Fruit fly (Drosophila melanogaster) whole organism, larva: ENCODE measurements around the gene CG33489.
A peak's percentile ranks its signal among the peaks of the same experiment; 100 is the strongest.

Experiments
- noc ChIP-seq: fragments of 200-800 bp; sonication (Bioruptor generic); optimal IDR thresholded peaks from 3 replicates; lab custom pipeline; 2019; ENCODE audit warnings: missing biosample characterization, mild to moderate bottlenecking, missing genetic modification characterization, moderate library complexity

CG33489 gene

dm6 chr3L:11563972-11564533 is 12.8 kb downstream of the CG33489 start, which contains the start of the genes CG46412 and CG33267:
CG46412 (minus strand) TSS chr3L:11564072.
CG33267 (plus strand) TSS chr3L:11564483.
- TF ChIP-seq noc (tag; lab: Kevin White, UChicago), result no peak

DNA sequence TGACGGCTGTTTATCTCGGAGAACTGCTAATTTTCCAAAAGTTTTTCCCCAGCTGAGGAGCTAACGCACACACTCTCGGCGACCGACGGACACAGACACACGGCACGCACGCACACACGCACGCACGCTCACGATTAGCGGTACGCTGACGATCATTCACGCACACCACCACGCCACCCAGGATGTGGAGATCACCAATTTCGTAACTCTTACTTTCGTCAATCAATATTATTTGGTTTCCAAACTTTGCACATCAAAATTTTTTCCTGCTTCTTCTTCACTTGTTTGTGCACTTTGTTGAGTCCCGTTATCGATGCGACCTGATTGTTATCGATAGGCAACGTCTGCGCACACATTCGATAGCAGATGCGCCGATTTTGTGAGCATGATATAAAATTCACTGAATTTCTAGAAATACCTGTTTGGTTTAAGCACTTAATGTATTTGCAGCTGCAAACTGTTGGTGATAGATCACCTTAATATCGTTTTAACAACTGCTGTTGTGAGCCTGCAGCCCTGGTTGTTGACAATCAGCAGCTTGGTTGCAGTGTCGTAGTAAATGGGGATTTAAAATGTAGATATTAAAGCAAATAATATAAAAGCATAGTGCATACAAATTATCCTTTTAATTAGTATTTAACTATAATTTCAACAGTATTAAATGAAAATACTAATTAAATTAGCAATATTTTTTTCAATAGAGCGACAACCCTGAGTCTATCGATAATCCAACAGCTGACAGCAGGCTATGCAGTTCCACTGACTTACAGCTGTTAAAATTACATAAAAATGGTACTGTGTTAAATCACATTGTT is 14.7 kb downstream of the CG33489 start, which contains the start of the genes CG7394 and Mob2:
TSS of gene CG7394 (plus strand) at position 51 of the 815 bp plus-strand sequence.
TSS of gene Mob2 (minus strand) at position 288 of the 815 bp plus-strand sequence.
- TF ChIP-seq noc (tag; lab: Kevin White, UChicago), result peak; percentile 88

DNA sequence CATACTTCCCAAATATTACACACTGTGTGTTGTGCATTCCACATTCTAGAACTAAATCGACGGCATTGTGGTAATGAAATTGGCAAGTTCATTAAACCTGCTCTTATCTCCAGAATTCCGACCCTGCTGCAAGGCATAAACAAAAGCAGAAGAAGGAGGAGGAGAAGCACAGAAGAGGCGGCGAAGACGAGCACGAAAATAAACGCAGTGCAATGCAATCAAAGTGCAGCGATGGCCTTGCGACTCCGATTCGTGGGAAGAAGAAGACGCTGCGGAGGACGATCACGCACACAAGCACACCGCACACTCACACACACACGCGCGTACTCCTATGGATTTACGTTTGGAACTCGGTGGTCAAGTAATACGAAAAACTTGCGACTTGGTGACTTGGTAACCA is 16.0 kb downstream of the CG33489 start:
- TF ChIP-seq noc (tag; lab: Kevin White, UChicago), result no peak

- no peak for TF ChIP-seq noc (tag; lab: Kevin White, UChicago)
Measured at dm6 chr3L:11557209-11557608, 19.6 kb downstream of the CG33489 start.

DNA sequence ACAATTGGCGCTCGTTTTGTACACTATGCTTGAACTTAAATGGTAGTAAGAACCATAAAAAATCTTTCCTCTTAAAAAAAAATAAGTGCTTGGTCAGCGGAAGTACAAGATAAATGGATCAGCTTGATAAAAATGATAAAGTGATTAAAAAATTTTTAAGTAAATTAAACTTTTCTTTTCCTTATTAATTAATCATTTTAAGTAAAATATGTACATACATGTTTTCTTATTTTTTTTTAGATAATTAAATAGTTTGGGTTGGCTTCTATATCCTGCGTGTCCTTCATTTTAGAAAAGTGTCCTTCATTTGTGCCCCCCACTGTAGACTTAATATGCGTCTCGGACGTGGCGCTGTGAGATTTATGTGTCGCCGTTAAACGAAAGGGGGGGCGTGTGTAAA is 20.2 kb downstream of the CG33489 start:
- TF ChIP-seq noc (tag; lab: Kevin White, UChicago), result peak; percentile 41

dm6 chr3L:11555662-11556460 is 21.0 kb downstream of the CG33489 start:
- TF ChIP-seq noc (tag; lab: Kevin White, UChicago), result peak; percentile 47

DNA sequence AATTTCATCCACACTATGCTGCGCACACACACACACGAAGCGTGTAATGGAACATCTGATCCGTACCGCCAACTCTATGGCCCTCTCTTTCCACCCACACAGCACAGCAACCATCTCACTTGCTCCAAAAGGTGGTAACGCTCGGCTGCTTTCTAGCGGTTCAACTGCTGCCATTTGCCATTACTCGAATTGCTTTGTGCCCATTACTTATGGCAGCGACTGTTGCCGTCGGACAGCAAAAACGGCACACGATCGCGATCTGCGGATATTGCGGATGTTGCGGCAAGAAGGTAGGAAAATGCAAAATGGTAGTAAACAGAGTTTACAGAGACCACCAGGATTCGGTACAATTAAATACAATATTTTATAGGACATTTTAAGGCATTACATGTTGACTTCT is 22.0 kb downstream of the CG33489 start:
- TF ChIP-seq noc (tag; lab: Kevin White, UChicago), result no peak

dm6 chr3L:11554338-11554737 is 22.5 kb downstream of the CG33489 start:
- TF ChIP-seq noc (tag; lab: Kevin White, UChicago), result no peak

DNA sequence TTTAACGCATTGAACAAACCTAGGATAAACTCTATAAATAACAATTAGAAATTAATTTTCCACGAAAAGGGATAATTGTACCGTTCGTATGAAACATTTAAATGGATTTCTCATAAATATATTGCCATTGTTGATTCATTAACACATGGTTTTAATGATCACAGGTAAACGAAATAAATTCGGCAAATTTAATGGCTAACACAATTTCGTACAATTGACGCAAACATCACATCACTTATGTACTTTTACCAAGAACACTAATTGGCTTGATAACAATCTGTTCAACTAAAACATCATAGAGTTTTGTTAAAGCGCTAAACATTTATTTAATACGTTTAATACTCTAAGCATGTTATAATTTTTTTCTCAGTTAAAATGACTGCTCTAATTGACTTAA is 23.2 kb downstream of the CG33489 start:
- TF ChIP-seq noc (tag; lab: Kevin White, UChicago), result no peak

DNA sequence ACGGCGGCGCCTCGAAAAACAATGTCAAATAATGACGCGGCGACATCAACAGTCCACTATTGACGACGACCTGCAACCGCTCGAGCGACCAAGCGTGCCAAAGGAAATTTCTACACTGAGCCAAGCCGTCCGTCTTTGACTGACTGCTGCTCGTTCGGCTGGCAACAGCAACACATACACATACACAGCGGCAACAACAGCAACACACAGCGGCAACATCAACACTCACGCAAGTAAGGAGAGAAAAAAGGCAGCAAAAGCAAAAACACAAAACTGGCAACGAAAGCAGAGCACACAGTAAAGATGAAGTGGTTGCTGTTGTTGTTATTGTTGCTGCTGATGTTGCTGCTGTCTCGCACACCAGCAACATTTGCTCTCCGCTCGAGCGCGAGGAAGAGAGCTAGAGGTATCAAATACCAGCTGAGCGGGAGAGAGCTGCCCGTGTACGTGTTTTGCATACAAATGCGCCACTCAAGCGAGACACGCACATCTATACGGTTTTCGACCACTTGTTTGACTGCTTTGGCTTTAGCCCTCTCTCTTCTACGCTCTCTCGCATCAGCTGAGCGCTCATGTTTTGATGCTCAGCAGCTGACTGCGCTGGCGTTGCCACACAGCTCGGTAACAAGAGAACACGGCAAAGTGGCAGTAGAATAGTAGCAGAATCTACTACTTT is 23.7 kb downstream of the CG33489 start:
- peak; percentile 29 for TF ChIP-seq noc (tag; lab: Kevin White, UChicago)

DNA sequence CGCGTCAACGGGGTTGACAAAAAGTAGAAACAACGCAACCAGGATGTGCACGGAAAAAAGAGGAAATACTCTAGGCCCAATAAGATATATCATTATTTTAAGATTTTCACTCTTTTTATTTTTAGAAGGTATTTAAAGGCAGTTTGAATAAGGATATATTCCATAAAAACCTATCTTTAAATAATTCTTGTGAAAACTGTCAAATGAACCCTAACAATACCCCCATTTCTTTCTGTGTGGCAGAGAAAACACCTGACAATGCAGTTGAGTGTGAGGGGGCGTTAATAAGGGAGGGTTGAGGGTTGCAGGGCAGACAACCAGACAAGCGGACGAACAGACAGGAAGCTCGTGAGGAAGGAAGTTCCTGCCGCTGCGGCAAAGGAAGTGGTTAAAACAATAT is 24.9 kb downstream of the CG33489 start:
- TF ChIP-seq noc (tag; lab: Kevin White, UChicago), result no peak

DNA sequence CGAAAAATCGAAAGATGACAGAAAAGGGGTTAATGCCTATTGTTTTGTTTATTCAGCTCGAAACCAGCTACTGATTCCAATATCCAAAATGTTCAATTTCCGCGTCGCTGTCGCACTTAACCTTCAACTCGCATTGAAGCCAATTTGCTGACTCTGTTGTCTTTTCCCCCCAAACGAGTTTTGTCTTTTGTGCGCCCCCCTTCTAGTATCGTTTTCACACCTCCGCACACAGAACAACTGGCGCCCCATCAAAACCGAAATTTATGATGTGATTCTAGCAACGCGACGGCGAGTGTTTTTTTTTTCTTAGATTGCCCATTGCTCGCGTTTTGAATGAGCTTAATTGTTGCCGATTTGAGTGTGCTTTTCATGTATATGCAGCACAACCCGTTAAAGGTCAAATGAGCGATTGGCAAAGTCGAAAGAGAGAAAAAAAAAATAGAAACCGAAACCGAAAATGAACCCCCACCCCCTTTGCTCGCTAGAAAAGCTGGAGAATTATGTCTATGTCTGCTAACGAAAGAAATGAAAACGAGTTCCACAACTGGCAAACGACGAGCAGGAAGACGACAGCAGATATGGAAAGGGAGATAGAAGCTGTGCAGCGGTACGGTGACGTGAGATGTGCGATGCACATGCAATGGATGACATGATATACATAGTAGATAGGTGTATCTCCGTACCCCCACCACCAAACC is 26.3 kb downstream of the CG33489 start:
- no peak for TF ChIP-seq noc (tag; lab: Kevin White, UChicago)

- TF ChIP-seq noc (tag; lab: Kevin White, UChicago), result no peak
Measured at dm6 chr3L:11549432-11549831, 27.4 kb downstream of the CG33489 start.

- TF ChIP-seq noc (tag; lab: Kevin White, UChicago), result no peak
Measured at dm6 chr3L:11548009-11548408, 28.8 kb downstream of the CG33489 start.
